Worm (Caenorhabditis elegans): ENCODE data around the gene pals-37.

The pals-37 gene

ce11 chrV:12441420-12441819, at the start of gene pals-37:
Gene pals-37 (minus strand): TSS chrV:12441520.
- TF ChIP-seq hlh-1 (tag; optimal IDR thresholded peaks at IDR 0.05): no peak
- TF ChIP-seq nhr-2 (tag; optimal IDR thresholded peaks at IDR 0.05): no peak
- no peak for TF ChIP-seq ceh-83 (GFP tag; optimal IDR thresholded peaks at IDR 0.05)
- no peak for TF ChIP-seq lin-32 (GFP tag; optimal IDR thresholded peaks at IDR 0.05)
- no peak for TF ChIP-seq mab-5 (tag; optimal IDR thresholded peaks at IDR 0.05)
- no peak for TF ChIP-seq nhr-28 (tag; optimal IDR thresholded peaks at IDR 0.05)
- TF ChIP-seq ceh-39 (tag; optimal IDR thresholded peaks at IDR 0.05): no peak
- no peak for TF ChIP-seq ces-1 (GFP tag; optimal IDR thresholded peaks at IDR 0.05)
- TF ChIP-seq snpc-4 (tag; optimal IDR thresholded peaks at IDR 0.05): no peak
- TF ChIP-seq lsy-2 (tag; optimal IDR thresholded peaks at IDR 0.05): no peak
- no peak for TF ChIP-seq nhr-76 (tag; optimal IDR thresholded peaks at IDR 0.05)
- TF ChIP-seq pha-4 (tag; optimal IDR thresholded peaks at IDR 0.05): no peak
- no peak for TF ChIP-seq unc-62 (GFP tag; optimal IDR thresholded peaks at IDR 0.05)
- no peak for TF ChIP-seq unc-120 (tag; optimal IDR thresholded peaks at IDR 0.05; ENCODE audit: poor library complexity, severe bottlenecking)
- TF ChIP-seq drap-1 (GFP tag; optimal IDR thresholded peaks at IDR 0.05): no peak
- TF ChIP-seq ztf-11 (tag; optimal IDR thresholded peaks at IDR 0.05): no peak

DNA sequence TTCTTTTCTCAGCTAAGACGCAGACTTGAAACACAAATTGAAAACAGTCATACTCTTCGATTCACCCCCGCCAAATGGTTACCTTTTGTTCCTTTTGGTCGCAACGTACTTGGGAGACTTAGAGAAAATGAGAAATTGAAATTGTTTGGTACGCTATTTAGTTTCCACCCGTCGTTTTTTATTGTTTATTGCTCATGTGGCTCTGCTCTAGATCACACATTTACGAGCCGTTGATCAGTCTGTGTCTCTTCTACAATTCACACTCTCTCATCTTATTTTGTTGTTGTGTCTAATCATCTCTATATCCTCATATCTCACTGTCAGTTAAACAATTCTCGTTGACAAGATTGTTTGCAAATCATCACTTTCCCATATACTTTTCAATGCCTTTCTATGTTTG, 46.7 kb upstream of the pals-37 start:
- TF ChIP-seq cnd-1 (tag; optimal IDR thresholded peaks at IDR 0.05) (no peak), ceh-83 (GFP tag; optimal IDR thresholded peaks at IDR 0.05) (no peak)

DNA sequence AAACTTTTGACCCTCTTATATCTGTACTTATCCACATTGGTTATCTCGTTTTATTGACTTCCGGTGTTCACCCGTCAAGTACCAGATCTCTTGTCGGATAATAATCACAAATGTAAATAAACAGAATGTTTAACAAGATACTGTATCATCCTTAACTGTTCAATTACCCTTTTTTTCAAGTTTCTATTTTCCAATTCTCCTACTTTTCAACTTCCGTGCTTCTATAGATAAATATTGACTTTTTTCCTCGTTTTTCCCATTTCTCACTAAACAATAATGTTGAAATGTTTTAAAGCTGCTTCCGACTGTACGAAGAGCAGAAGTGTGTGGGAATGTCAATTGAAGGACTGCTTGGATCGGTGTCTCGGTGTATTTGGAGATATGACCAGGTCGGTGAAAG, 45.6 kb upstream of the pals-37 start, which contains the start of gene inx-11:
Gene inx-11, plus strand, starts transcription at position 301 of the 400 bp plus-strand sequence.
- TF ChIP-seq bed-3 (GFP tag; optimal IDR thresholded peaks at IDR 0.05): no peak
- TF ChIP-seq lsy-2 (tag; optimal IDR thresholded peaks at IDR 0.05): no peak
- no peak for TF ChIP-seq ceh-39 (tag; optimal IDR thresholded peaks at IDR 0.05)
- TF ChIP-seq ceh-83 (GFP tag; optimal IDR thresholded peaks at IDR 0.05): no peak
- peak; percentile 40 for TF ChIP-seq pha-4 (tag; optimal IDR thresholded peaks at IDR 0.05)
- TF ChIP-seq nhr-28 (tag; optimal IDR thresholded peaks at IDR 0.05): no peak
- TF ChIP-seq elt-3 (tag; optimal IDR thresholded peaks at IDR 0.05): no peak
- TF ChIP-seq unc-120 (tag; optimal IDR thresholded peaks at IDR 0.05; ENCODE audit: poor library complexity, severe bottlenecking): no peak
- no peak for TF ChIP-seq drap-1 (GFP tag; optimal IDR thresholded peaks at IDR 0.05)

DNA sequence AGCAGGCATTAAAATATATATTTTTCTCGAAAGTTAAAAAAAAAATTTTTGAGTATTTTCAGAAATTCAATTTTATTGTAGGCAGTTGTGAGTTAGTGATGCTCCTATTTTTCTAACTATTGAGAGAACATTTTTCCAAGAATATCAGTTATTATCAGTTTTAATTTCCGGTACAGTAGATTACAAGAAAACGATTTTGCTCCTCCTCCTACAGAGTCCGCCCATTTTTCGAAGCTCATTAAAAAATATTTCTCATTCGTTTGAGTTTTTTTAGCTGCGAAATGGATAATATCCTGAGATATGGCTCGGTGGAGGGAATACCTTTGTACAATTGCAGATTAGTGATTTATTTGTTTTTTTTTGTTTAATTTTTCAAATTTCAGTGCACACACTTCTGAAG, 43.3 kb upstream of the pals-37 start, which contains the start of gene srt-39:
Gene srt-39, plus strand, starts transcription at position 301 of the 400 bp plus-strand sequence.
- TF ChIP-seq cnd-1 (tag; optimal IDR thresholded peaks at IDR 0.05) (no peak), nhr-12 (tag; optimal IDR thresholded peaks at IDR 0.05) (no peak), unc-62 (GFP tag; optimal IDR thresholded peaks at IDR 0.05) (no peak), drap-1 (GFP tag; optimal IDR thresholded peaks at IDR 0.05) (no peak), nhr-76 (tag; optimal IDR thresholded peaks at IDR 0.05) (no peak), nhr-28 (tag; optimal IDR thresholded peaks at IDR 0.05) (no peak), flh-1 (GFP tag; optimal IDR thresholded peaks at IDR 0.05) (no peak), unc-120 (tag; optimal IDR thresholded peaks at IDR 0.05; ENCODE audit: poor library complexity, severe bottlenecking) (no peak), lin-13 (tag; optimal IDR thresholded peaks at IDR 0.05) (no peak), unc-39 (tag; optimal IDR thresholded peaks at IDR 0.05) (no peak), ceh-39 (tag; optimal IDR thresholded peaks at IDR 0.05) (no peak), ham-2 (GFP tag; optimal IDR thresholded peaks at IDR 0.05) (no peak), zip-8 (tag; optimal IDR thresholded peaks at IDR 0.05) (no peak), bed-3 (GFP tag; optimal IDR thresholded peaks at IDR 0.05) (no peak), mab-5 (tag; optimal IDR thresholded peaks at IDR 0.05) (no peak), mep-1 (tag; optimal IDR thresholded peaks at IDR 0.05) (no peak), lin-32 (GFP tag; optimal IDR thresholded peaks at IDR 0.05) (no peak), sptf-1 (tag; optimal IDR thresholded peaks at IDR 0.05) (no peak), elt-3 (tag; optimal IDR thresholded peaks at IDR 0.05) (no peak)

DNA sequence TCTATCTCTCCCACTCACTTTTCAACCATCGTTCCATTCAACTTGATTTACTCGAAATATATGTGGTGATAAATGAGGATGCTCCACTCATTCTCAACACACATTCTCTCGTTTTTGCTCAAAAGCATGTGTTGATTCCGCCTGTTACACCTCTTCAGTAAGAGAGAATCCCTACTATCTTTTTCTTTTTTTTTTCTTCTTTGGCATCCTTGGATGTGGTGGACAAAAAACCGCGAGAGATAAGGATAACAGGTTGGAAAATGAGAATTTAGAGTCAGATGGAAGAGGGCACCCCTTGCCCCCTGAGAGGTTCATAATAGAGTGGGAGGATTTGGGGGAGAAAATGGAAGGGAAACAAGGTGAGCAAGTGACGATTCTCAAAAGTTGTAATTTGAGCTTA, 37.7 kb upstream of the pals-37 start:
- no peak for TF ChIP-seq bed-3 (GFP tag; optimal IDR thresholded peaks at IDR 0.05)
- TF ChIP-seq hlh-1 (tag; optimal IDR thresholded peaks at IDR 0.05): peak; percentile 54
- peak; percentile 27 for TF ChIP-seq unc-120 (tag; optimal IDR thresholded peaks at IDR 0.05; ENCODE audit: poor library complexity, severe bottlenecking)
- no peak for TF ChIP-seq zip-8 (tag; optimal IDR thresholded peaks at IDR 0.05)

DNA sequence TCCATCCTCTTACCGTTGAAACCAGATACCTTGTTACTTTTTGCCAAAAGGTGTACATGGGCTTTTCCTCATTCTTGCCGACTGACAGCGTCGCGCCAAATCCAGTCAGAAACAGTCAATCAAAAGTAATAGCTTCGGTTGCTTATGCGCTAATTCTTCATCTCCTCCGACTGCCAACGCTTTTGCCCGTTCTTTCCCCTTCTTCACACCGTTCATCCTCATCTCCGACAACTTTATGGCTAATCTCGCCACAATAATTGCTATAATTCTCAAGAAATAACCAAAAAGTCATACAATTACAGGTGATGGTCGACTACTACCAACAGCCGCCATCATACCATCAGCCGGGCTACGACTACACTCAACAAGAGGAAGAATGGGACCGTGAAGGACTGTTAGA, 36.8 kb upstream of the pals-37 start, which contains the start of gene atn-1:
Gene atn-1, plus strand, starts transcription at position 301 of the 400 bp plus-strand sequence.
- TF ChIP-seq ztf-11 (tag; optimal IDR thresholded peaks at IDR 0.05): no peak
- no peak for TF ChIP-seq ceh-43 (GFP tag; optimal IDR thresholded peaks at IDR 0.05)
- peak; percentile 9 for TF ChIP-seq ham-2 (GFP tag; optimal IDR thresholded peaks at IDR 0.05)

All from whole organism, mixed stage, embryonic.